Fruit fly (Drosophila melanogaster) whole organism, embryonic: ENCODE results near the gene CG13250.

Experiments
- Atf6 ChIP-seq: fragments of 200-800 bp; sonication (Bioruptor generic); IDR thresholded peaks from 2 replicates; pipeline ENCODE4 v1.3.6; 2022; ENCODE audit warnings: missing biosample characterization, missing genetic modification characterization
- B-H1 ChIP-seq: fragments of 200-800 bp; sonication (Bioruptor generic); IDR thresholded peaks from 3 replicates; pipeline ENCODE4 v1.3.6; 2022; ENCODE audit warnings: missing biosample characterization, missing genetic modification characterization
- BEAF-32 ChIP-seq: fragments of 200-800 bp; sonication (Bioruptor generic); optimal IDR thresholded peaks from 3 replicates; lab custom pipeline; 2017; ENCODE audit warnings: missing biosample characterization, missing genetic modification characterization, mild to moderate bottlenecking, moderate library complexity, missing genetic modification reagents
- Bdp1 ChIP-seq: fragments of 200-800 bp; sonication (Bioruptor generic); optimal IDR thresholded peaks from 3 replicates; lab custom pipeline; 2016; ENCODE audit warnings: missing biosample characterization, missing genetic modification characterization
- CG10267 ChIP-seq: fragments of 200-800 bp; sonication (Bioruptor generic); optimal IDR thresholded peaks from 2 replicates; lab custom pipeline; 2018; ENCODE audit warnings: missing biosample characterization, mild to moderate bottlenecking, missing genetic modification characterization, moderate library complexity
- CG10321 ChIP-seq: fragments of 200-800 bp; sonication (Bioruptor generic); IDR thresholded peaks from 2 replicates; pipeline ENCODE4 v1.3.6; 2022; ENCODE audit warnings: missing biosample characterization, missing genetic modification characterization
- CG11085 ChIP-seq: fragments of 200-800 bp; sonication (Bioruptor generic); IDR thresholded peaks from 2 replicates; pipeline ENCODE4 v1.3.6; 2022; ENCODE audit warnings: missing biosample characterization, missing genetic modification characterization
- CG11504 ChIP-seq: fragments of 200-800 bp; sonication (Bioruptor generic); optimal IDR thresholded peaks from 3 replicates; lab custom pipeline; 2019; ENCODE audit warnings: missing biosample characterization, mild to moderate bottlenecking, missing genetic modification characterization, moderate library complexity
- CG11560 ChIP-seq: fragments of 200-800 bp; sonication (Bioruptor generic); IDR thresholded peaks from 3 replicates; pipeline ENCODE4 v1.3.6; 2022; ENCODE audit warnings: missing biosample characterization, missing genetic modification characterization
- CG12155 ChIP-seq: fragments of 200-800 bp; sonication (Bioruptor generic); optimal IDR thresholded peaks from 3 replicates; lab custom pipeline; 2016; ENCODE audit warnings: missing biosample characterization, missing genetic modification characterization
- CG12744 ChIP-seq: fragments of 200-800 bp; sonication (Bioruptor generic); optimal IDR thresholded peaks from 2 replicates; lab custom pipeline; 2016; ENCODE audit warnings: missing biosample characterization, missing genetic modification characterization
- CG12942 ChIP-seq: fragments of 200-800 bp; sonication (Bioruptor generic); optimal IDR thresholded peaks from 3 replicates; lab custom pipeline; 2016; ENCODE audit warnings: missing biosample characterization, missing genetic modification characterization
- CG13424 ChIP-seq: fragments of 200-800 bp; sonication (Bioruptor generic); optimal IDR thresholded peaks from 2 replicates; lab custom pipeline; 2019; ENCODE audit warnings: missing biosample characterization, mild to moderate bottlenecking, missing genetic modification characterization, moderate library complexity
- CG1602 ChIP-seq: fragments of 200-800 bp; sonication (Bioruptor generic); optimal IDR thresholded peaks from 3 replicates; lab custom pipeline; 2016; ENCODE audit warnings: missing biosample characterization, missing genetic modification characterization
- CG17612 ChIP-seq: fragments of 200-800 bp; sonication (Bioruptor generic); IDR thresholded peaks from 2 replicates; pipeline ENCODE4 v1.3.6; 2022; ENCODE audit warnings: missing biosample characterization, missing genetic modification characterization
- CG2712 ChIP-seq: fragments of 200-800 bp; optimal IDR thresholded peaks from 3 replicates; lab custom pipeline; 2019; ENCODE audit warnings: missing biosample characterization, mild to moderate bottlenecking, missing genetic modification characterization, moderate library complexity
- CG31365 ChIP-seq: fragments of 200-800 bp; sonication (Bioruptor generic); optimal IDR thresholded peaks from 2 replicates; lab custom pipeline; 2018; ENCODE audit warnings: missing biosample characterization, mild to moderate bottlenecking, missing genetic modification characterization
- CG32767 ChIP-seq: fragments of 200-800 bp; sonication (Bioruptor generic); IDR thresholded peaks from 2 replicates; pipeline ENCODE4 v1.3.6; 2022; ENCODE audit warnings: missing biosample characterization, missing genetic modification characterization
- CG4282 ChIP-seq: fragments of 200-800 bp; sonication (Bioruptor generic); optimal IDR thresholded peaks from 2 replicates; lab custom pipeline; 2016; ENCODE audit warnings: missing biosample characterization, missing genetic modification characterization
- CG4424 ChIP-seq: fragments of 200-800 bp; sonication (Bioruptor generic); optimal IDR thresholded peaks from 3 replicates; lab custom pipeline; 2016; ENCODE audit warnings: missing biosample characterization, missing genetic modification characterization
- CG6765 ChIP-seq: fragments of 200-800 bp; sonication (Bioruptor generic); optimal IDR thresholded peaks from 3 replicates; lab custom pipeline; 2017; ENCODE audit warnings: missing biosample characterization, mild to moderate bottlenecking, missing genetic modification characterization
- CG7271 ChIP-seq: fragments of 200-800 bp; sonication (Bioruptor generic); optimal IDR thresholded peaks from 2 replicates; lab custom pipeline; 2018; ENCODE audit warnings: missing biosample characterization, mild to moderate bottlenecking, missing genetic modification characterization, moderate library complexity
- CG8944 ChIP-seq: fragments of 200-800 bp; sonication (Bioruptor generic); optimal IDR thresholded peaks from 3 replicates; lab custom pipeline; 2016; ENCODE audit warnings: missing biosample characterization, missing genetic modification characterization
- CG9437 ChIP-seq: fragments of 200-800 bp; sonication (Bioruptor generic); optimal IDR thresholded peaks from 2 replicates; lab custom pipeline; 2018; ENCODE audit warnings: missing biosample characterization, mild to moderate bottlenecking, missing genetic modification characterization
- CG9609 ChIP-seq: fragments of 200-800 bp; sonication (Bioruptor generic); optimal IDR thresholded peaks from 3 replicates; lab custom pipeline; 2016; ENCODE audit warnings: missing biosample characterization, missing genetic modification characterization
- CG9727 ChIP-seq: fragments of 200-800 bp; sonication (Bioruptor generic); optimal IDR thresholded peaks from 3 replicates; lab custom pipeline; 2017; ENCODE audit warnings: missing biosample characterization, mild to moderate bottlenecking, missing genetic modification characterization
- CG9797 ChIP-seq: fragments of 200-800 bp; sonication (Bioruptor generic); optimal IDR thresholded peaks from 3 replicates; lab custom pipeline; 2018; ENCODE audit warnings: missing biosample characterization, mild to moderate bottlenecking, missing genetic modification characterization
- CG9817 ChIP-seq: fragments of 200-800 bp; sonication (Bioruptor generic); optimal IDR thresholded peaks from 2 replicates; lab custom pipeline; 2018; ENCODE audit warnings: missing biosample characterization, mild to moderate bottlenecking, missing genetic modification characterization, moderate library complexity
- Dip3 ChIP-seq: fragments of 200-800 bp; sonication (Bioruptor generic); optimal IDR thresholded peaks from 3 replicates; lab custom pipeline; 2016; ENCODE audit warnings: missing biosample characterization, missing genetic modification characterization
- Hsf ChIP-seq: fragments of 200-800 bp; sonication (Bioruptor generic); optimal IDR thresholded peaks from 3 replicates; lab custom pipeline; 2016; ENCODE audit warnings: missing biosample characterization, missing genetic modification characterization
- NC2β ChIP-seq: fragments of 200-800 bp; sonication (Bioruptor generic); optimal IDR thresholded peaks from 2 replicates; lab custom pipeline; 2016; ENCODE audit warnings: missing biosample characterization, missing genetic modification characterization
- Optix ChIP-seq: fragments of 200-800 bp; sonication (Bioruptor generic); IDR thresholded peaks from 3 replicates; pipeline ENCODE4 v1.3.6; 2022; ENCODE audit warnings: missing biosample characterization, missing genetic modification characterization
- Ravus ChIP-seq: fragments of 200-800 bp; sonication (Bioruptor generic); IDR thresholded peaks from 2 replicates; pipeline ENCODE4 v1.3.6; 2022; ENCODE audit warnings: missing biosample characterization, missing genetic modification characterization
- TFAM ChIP-seq: fragments of 200-800 bp; sonication (Bioruptor generic); optimal IDR thresholded peaks from 2 replicates; lab custom pipeline; 2017; ENCODE audit warnings: missing biosample characterization, missing genetic modification characterization, inconsistent platforms
- bbx ChIP-seq: fragments of 200-800 bp; sonication (Bioruptor generic); IDR thresholded peaks from 2 replicates; pipeline ENCODE4 v1.3.6; 2022; ENCODE audit warnings: missing biosample characterization, missing genetic modification characterization; ENCODE audit not compliant: partially characterized antibody
- btn ChIP-seq: fragments of 200-800 bp; sonication (Bioruptor generic); optimal IDR thresholded peaks from 2 replicates; lab custom pipeline; 2016; ENCODE audit warnings: missing biosample characterization, missing genetic modification characterization
- cwo ChIP-seq: fragments of 200-800 bp; sonication (Bioruptor generic); optimal IDR thresholded peaks from 3 replicates; lab custom pipeline; 2017; ENCODE audit warnings: missing biosample characterization, missing genetic modification characterization, mild to moderate bottlenecking, moderate library complexity, missing genetic modification reagents
- esg ChIP-seq: fragments of 200-800 bp; sonication (Bioruptor generic); conservative IDR thresholded peaks from 2 replicates; pipeline ENCODE4 v1.3.6; 2022; ENCODE audit warnings: missing biosample characterization, missing genetic modification characterization
- gce ChIP-seq: fragments of 200-800 bp; sonication (Bioruptor generic); IDR thresholded peaks from 3 replicates; pipeline ENCODE4 v1.3.6; 2022; ENCODE audit warnings: missing biosample characterization, missing genetic modification characterization
- gcm2 ChIP-seq: fragments of 200-800 bp; sonication (Bioruptor generic); optimal IDR thresholded peaks from 2 replicates; lab custom pipeline; 2016; ENCODE audit warnings: missing biosample characterization, missing genetic modification characterization
- gro ChIP-seq: fragments of 200-800 bp; sonication (Bioruptor generic); optimal IDR thresholded peaks from 2 replicates; lab custom pipeline; 2016; ENCODE audit warnings: missing biosample characterization, missing genetic modification characterization
- hbn ChIP-seq: fragments of 200-800 bp; sonication (Bioruptor generic); IDR thresholded peaks from 2 replicates; pipeline ENCODE4 v1.3.6; 2022; ENCODE audit warnings: missing biosample characterization, missing genetic modification characterization; ENCODE audit not compliant: partially characterized antibody
- nerfin-1 ChIP-seq: fragments of 200-800 bp; sonication (Bioruptor generic); optimal IDR thresholded peaks from 3 replicates; lab custom pipeline; 2019; ENCODE audit warnings: missing biosample characterization, mild to moderate bottlenecking, missing genetic modification characterization, moderate library complexity
- otp ChIP-seq: fragments of 200-800 bp; sonication (Bioruptor generic); IDR thresholded peaks from 3 replicates; pipeline ENCODE4, ENCODE4 v1.3.6; 2022; ENCODE audit warnings: missing biosample characterization, missing genetic modification characterization
- peb ChIP-seq: fragments of 200-800 bp; sonication (Bioruptor generic); IDR thresholded peaks from 2 replicates; pipeline ENCODE4 v1.3.6; 2022; ENCODE audit warnings: missing biosample characterization, missing genetic modification characterization
- pfk ChIP-seq: fragments of 200-800 bp; sonication (Bioruptor generic); optimal IDR thresholded peaks from 2 replicates; lab custom pipeline; 2018; ENCODE audit warnings: missing biosample characterization, mild to moderate bottlenecking, missing genetic modification characterization, moderate library complexity
- phol ChIP-seq: fragments of 200-800 bp; sonication (Bioruptor generic); optimal IDR thresholded peaks from 3 replicates; lab custom pipeline; 2018; ENCODE audit warnings: missing biosample characterization, mild to moderate bottlenecking, missing genetic modification characterization, moderate library complexity
- stc ChIP-seq: fragments of 200-800 bp; sonication (Bioruptor generic); IDR thresholded peaks from 2 replicates; pipeline ENCODE4 v1.3.6; 2022; ENCODE audit warnings: missing biosample characterization, missing genetic modification characterization
- twi ChIP-seq: fragments of 200-800 bp; optimal IDR thresholded peaks from 2 replicates; lab custom pipeline; 2019; ENCODE audit warnings: missing biosample characterization, mild to moderate bottlenecking, missing genetic modification characterization, moderate library complexity

The CG13250 gene

DNA sequence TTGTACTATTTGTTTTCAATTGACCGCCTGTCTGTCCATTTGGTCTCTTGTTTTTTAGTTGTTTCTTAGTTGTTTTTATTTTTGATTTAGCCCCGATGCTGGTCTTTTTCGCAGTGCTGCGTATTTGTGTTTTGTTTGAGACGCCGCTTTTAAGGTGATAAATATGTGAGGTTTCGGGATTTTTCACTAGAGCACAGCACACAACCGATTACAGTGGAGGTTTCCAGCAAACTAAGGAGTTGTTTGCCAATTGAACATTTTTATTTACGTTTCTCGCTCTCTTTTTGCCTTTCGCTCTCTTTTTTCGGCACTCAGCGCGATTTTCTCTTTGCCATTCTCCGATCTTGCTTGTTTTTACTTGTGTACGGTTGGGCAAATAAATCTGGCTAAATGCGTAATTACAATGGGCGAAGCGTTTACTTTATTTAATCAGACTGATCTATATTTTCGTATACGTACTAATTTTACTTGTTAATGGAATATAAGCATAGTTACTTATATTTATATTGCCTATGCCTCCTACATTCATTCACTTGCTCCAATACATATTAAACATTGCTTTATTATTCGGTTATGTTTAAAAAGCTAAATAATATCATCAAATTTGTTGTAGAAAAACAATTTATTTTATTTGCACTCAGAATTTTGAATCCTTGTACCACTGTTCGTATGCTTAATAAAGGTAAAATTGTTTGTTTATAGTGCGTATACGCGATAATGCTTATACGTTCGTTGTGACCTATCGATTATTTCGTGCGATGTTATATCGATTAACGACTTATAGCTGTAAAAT, 6.9 kb downstream of the CG13250 start, which contains the start of gene Rcd2 (continued):
- TF ChIP-seq CG2712 (peak; percentile 86), bbx (peak; percentile 96), CG11504 (peak; percentile 89), gce (GFP tag; lab: Robert Waterston, UW) (no peak; the same call in 2 of the 3 replicates), CG7271 (tag; lab: Kevin White, UChicago) (peak; percentile 58), nerfin-1 (peak; percentile 66), CG10321 (GFP tag; lab: Robert Waterston, UW) (no peak), btn (GFP tag; lab: Kevin White, UChicago) (no peak), cwo (GFP tag; lab: Kevin White, UChicago) (peak; percentile 85), BEAF-32 (GFP tag; lab: Kevin White, UChicago) (peak; percentile 83), hbn (GFP tag; lab: Robert Waterston, UW) (peak; percentile 90), CG8944 (GFP tag; lab: Kevin White, UChicago) (no peak), CG12155 (peak; percentile 38), CG32767 (GFP tag; lab: Robert Waterston, UW) (no peak; the same call in 1 of the 2 replicates), pfk (GFP tag; lab: Kevin White, UChicago) (no peak), TFAM (GFP tag; lab: Kevin White, UChicago) (peak; percentile 34), CG4282 (GFP tag; lab: Kevin White, UChicago) (no peak), CG13424 (tag; lab: Kevin White, UChicago) (peak; percentile 87), CG4424 (peak; percentile 42), CG11085 (peak; percentile 47; the same call in 1 of the 2 replicates), Optix (GFP tag; lab: Robert Waterston, UW) (no peak), NC2β (GFP tag; lab: Kevin White, UChicago) (peak; percentile 14), peb (peak; percentile 17; the same call in 1 of the 2 replicates), twi (tag; lab: Kevin White, UChicago) (peak; percentile 47), otp (GFP tag; lab: Robert Waterston, UW) (no peak), CG9437 (GFP tag; lab: Kevin White, UChicago) (peak; percentile 80), CG10267 (tag; lab: Kevin White, UChicago) (peak; percentile 78), gcm2 (GFP tag; lab: Kevin White, UChicago) (peak; percentile 21), Bdp1 (GFP tag; lab: Kevin White, UChicago) (peak; percentile 49), B-H1 (GFP tag; lab: Robert Waterston, UW) (peak; percentile 60), CG12942 (GFP tag; lab: Kevin White, UChicago) (peak; percentile 51), CG31365 (peak; percentile 28), Ravus (peak; percentile 15; the same call in 1 of the 2 replicates), CG17612 (peak; percentile 57; the same call in 1 of the 2 replicates), CG9727 (GFP tag; lab: Kevin White, UChicago) (peak; percentile 80), Hsf (GFP tag; lab: Kevin White, UChicago) (peak; percentile 39), esg (GFP tag; lab: Robert Waterston, UW) (peak; percentile 60), stc (GFP tag; lab: Robert Waterston, UW) (peak; percentile 83), Dip3 (peak; percentile 64), CG9797 (GFP tag; lab: Kevin White, UChicago) (no peak), Atf6 (GFP tag; lab: Robert Waterston, UW) (peak; percentile 86), phol (tag; lab: Kevin White, UChicago) (peak; percentile 66), CG9609 (GFP tag; lab: Kevin White, UChicago) (peak; percentile 35), CG12744 (GFP tag; lab: Kevin White, UChicago) (peak; percentile 60), gro (GFP tag; lab: Kevin White, UChicago) (peak; percentile 56), CG9817 (tag; lab: Kevin White, UChicago) (peak; percentile 76), CG1602 (GFP tag; lab: Kevin White, UChicago) (peak; percentile 35), CG11560 (tag; lab: Robert Waterston, UW) (0 out of 3 replicates have a peak, but pooled peaks have one; percentile 41), CG6765 (peak; percentile 89)
